Worm (Caenorhabditis elegans) whole organism, L4 larva: ENCODE results near the gene R11D1.7.

Source experiments
- F37D6.2 ChIP-seq: sonication (generic microtip); optimal IDR thresholded peaks from 2 replicates; lab custom pipeline; 2016; ENCODE audit warnings: mild to moderate bottlenecking, missing genetic modification characterization, missing compliant biosample characterization
- F44E2.7 ChIP-seq: fragments of 200-800 bp; sonication (Bioruptor generic); IDR thresholded peaks from 2 replicates; pipeline ENCODE4 v2.1.2; 2022; ENCODE audit warnings: missing genetic modification characterization, missing compliant biosample characterization
- Y105C5A.15 ChIP-seq: fragments of 200-800 bp; sonication (Bioruptor generic); IDR thresholded peaks from 2 replicates; pipeline ENCODE4 v1.3.6; 2022; ENCODE audit warnings: missing genetic modification characterization, missing compliant biosample characterization
- Y75B8A.6 ChIP-seq: fragments of 200-800 bp; sonication (Bioruptor generic); IDR thresholded peaks from 2 replicates; pipeline ENCODE4 v1.3.6; 2022; ENCODE audit warnings: missing genetic modification reagents, missing genetic modification characterization, missing compliant biosample characterization
- ZK337.2 ChIP-seq: fragments of 200-800 bp; sonication (Bioruptor generic); IDR thresholded peaks from 2 replicates; pipeline ENCODE4 v1.3.6; 2022; ENCODE audit warnings: missing genetic modification reagents, missing genetic modification characterization, missing compliant biosample characterization
- aly-2 ChIP-seq: sonication (generic microtip); optimal IDR thresholded peaks from 2 replicates; lab custom pipeline; 2018; ENCODE audit warnings: missing biosample characterization, missing genetic modification characterization
- ama-1 ChIP-seq: fragments of 150-350 bp; optimal IDR thresholded peaks from 2 replicates; lab custom pipeline; 2014; ENCODE audit warnings: inconsistent platforms, mixed read lengths
- ceh-82 ChIP-seq: sonication (generic microtip); optimal IDR thresholded peaks from 2 replicates; lab custom pipeline; 2017; ENCODE audit warnings: missing biosample characterization, missing genetic modification characterization
- ctbp-1 ChIP-seq: fragments of 200-800 bp; sonication (Bioruptor generic); IDR thresholded peaks from 2 replicates; pipeline ENCODE4 v1.3.6; 2022; ENCODE audit warnings: missing genetic modification reagents, missing genetic modification characterization, missing compliant biosample characterization
- daf-16 ChIP-seq, 3 experiments: sonication (generic microtip); optimal IDR thresholded peaks; 2 replicates each; lab custom pipeline; 2016 to 2017; ENCODE audit warnings: missing genetic modification characterization in 3 of 3, missing genetic modification reagents in 3 of 3, mild to moderate bottlenecking in 2 of 3, missing compliant biosample characterization in 2 of 3, missing biosample characterization in 1 of 3, moderate library complexity in 1 of 3
- daf-19 ChIP-seq: fragments of 200-800 bp; sonication (Bioruptor generic); conservative IDR thresholded peaks from 2 replicates; pipeline ENCODE4 v1.3.6; 2022; ENCODE audit warnings: missing genetic modification characterization, missing compliant biosample characterization
- dmd-6 ChIP-seq: fragments of 200-800 bp; sonication (Bioruptor generic); IDR thresholded peaks from 2 replicates; pipeline ENCODE4 v1.3.6; 2022; ENCODE audit warnings: missing genetic modification reagents, missing genetic modification characterization, missing compliant biosample characterization
- dmd-8 ChIP-seq: fragments of 200-800 bp; sonication (Bioruptor generic); IDR thresholded peaks from 2 replicates; pipeline ENCODE4 v1.3.6; 2022; ENCODE audit warnings: missing genetic modification characterization, missing compliant biosample characterization
- dmd-9 ChIP-seq: fragments of 200-800 bp; sonication (Bioruptor generic); IDR thresholded peaks from 2 replicates; pipeline ENCODE4 v1.3.6; 2022; ENCODE audit warnings: missing genetic modification reagents, missing genetic modification characterization, missing compliant biosample characterization
- duxl-1 ChIP-seq: sonication (generic microtip); optimal IDR thresholded peaks from 2 replicates; lab custom pipeline; 2016; ENCODE audit warnings: mild to moderate bottlenecking, missing genetic modification characterization, moderate library complexity, missing compliant biosample characterization; ENCODE audit not compliant: poor library complexity
- dve-1 ChIP-seq: sonication (generic microtip); optimal IDR thresholded peaks from 2 replicates; lab custom pipeline; 2017; ENCODE audit warnings: antibody characterized with exemption, mild to moderate bottlenecking, missing genetic modification characterization, missing compliant biosample characterization; ENCODE audit not compliant: insufficient read depth
- fos-1 ChIP-seq: fragments of 150-350 bp; optimal IDR thresholded peaks from 2 replicates; lab custom pipeline; 2014; ENCODE audit warnings: missing biosample characterization, missing genetic modification characterization
- gei-8 ChIP-seq: fragments of 200-800 bp; sonication (Bioruptor generic); optimal IDR thresholded peaks from 2 replicates; lab custom pipeline; 2018; ENCODE audit warnings: mild to moderate bottlenecking, missing genetic modification characterization, missing compliant biosample characterization
- hlh-11 ChIP-seq: fragments of 200-800 bp; sonication (Bioruptor generic); optimal IDR thresholded peaks from 2 replicates; lab custom pipeline; 2018; ENCODE audit warnings: mild to moderate bottlenecking, missing genetic modification characterization, missing compliant biosample characterization
- lin-1 ChIP-seq: fragments of 200-800 bp; sonication (Bioruptor generic); IDR thresholded peaks from 2 replicates; pipeline ENCODE4 v1.3.6; 2022; ENCODE audit warnings: missing genetic modification reagents, missing genetic modification characterization, missing compliant biosample characterization
- lin-15B ChIP-seq: fragments of 150-350 bp; sonication (generic microtip); optimal IDR thresholded peaks from 3 replicates; lab custom pipeline; 2014; ENCODE audit warnings: missing biosample characterization, missing genetic modification characterization
- lin-39 ChIP-seq: fragments of 150-350 bp; optimal IDR thresholded peaks from 2 replicates; lab custom pipeline; 2014; ENCODE audit warnings: missing biosample characterization, missing genetic modification reagents, missing genetic modification characterization
- lsy-2 ChIP-seq, 2 experiments: fragments of 150-350 bp in 1 of 2; sonication (generic microtip) in 1 of 2; optimal IDR thresholded peaks; 2 replicates each; lab custom pipeline; 2014 to 2017; ENCODE audit warnings: missing biosample characterization in 2 of 2, missing genetic modification characterization in 2 of 2
- madf-9 ChIP-seq: fragments of 200-800 bp; sonication (Bioruptor generic); conservative IDR thresholded peaks from 2 replicates; pipeline ENCODE4 v1.3.6; 2022; ENCODE audit warnings: missing genetic modification reagents, missing genetic modification characterization, missing compliant biosample characterization
- mdt-29 ChIP-seq: fragments of 200-800 bp; sonication (Bioruptor generic); IDR thresholded peaks from 2 replicates; pipeline ENCODE4 v1.3.6; 2022; ENCODE audit warnings: missing genetic modification reagents, missing genetic modification characterization, missing compliant biosample characterization
- mep-1 ChIP-seq: fragments of 150-350 bp; sonication (generic microtip); optimal IDR thresholded peaks from 3 replicates; lab custom pipeline; 2014; ENCODE audit warnings: missing biosample characterization, missing genetic modification characterization
- mxl-3 ChIP-seq: fragments of 200-800 bp; sonication (Bioruptor generic); optimal IDR thresholded peaks from 2 replicates; lab custom pipeline; 2018; ENCODE audit warnings: mild to moderate bottlenecking, missing genetic modification characterization, missing compliant biosample characterization
- nhr-10 ChIP-seq: fragments of 150-350 bp; optimal IDR thresholded peaks from 2 replicates; lab custom pipeline; 2014; ENCODE audit warnings: missing biosample characterization, missing genetic modification characterization
- nhr-28 ChIP-seq: fragments of 150-350 bp; optimal IDR thresholded peaks from 2 replicates; lab custom pipeline; 2014; ENCODE audit warnings: missing biosample characterization, missing genetic modification characterization
- nhr-48 ChIP-seq: sonication (generic microtip); optimal IDR thresholded peaks from 2 replicates; lab custom pipeline; 2016; ENCODE audit warnings: mild to moderate bottlenecking, missing genetic modification characterization, missing compliant biosample characterization
- nhr-6 ChIP-seq: fragments of 150-350 bp; optimal IDR thresholded peaks from 2 replicates; lab custom pipeline; 2014; ENCODE audit warnings: missing biosample characterization, missing genetic modification characterization
- pqm-1 ChIP-seq: sonication (generic microtip); optimal IDR thresholded peaks from 2 replicates; lab custom pipeline; 2017; ENCODE audit warnings: missing biosample characterization, missing genetic modification characterization
- saeg-2 ChIP-seq: fragments of 200-800 bp; sonication (Bioruptor generic); IDR thresholded peaks from 2 replicates; pipeline ENCODE4 v1.3.6; 2022; ENCODE audit warnings: missing genetic modification reagents, missing genetic modification characterization, missing compliant biosample characterization
- set-16 ChIP-seq: fragments of 200-800 bp; sonication (Bioruptor generic); IDR thresholded peaks from 2 replicates; pipeline ENCODE4 v1.3.6; 2022; ENCODE audit warnings: missing genetic modification reagents, missing genetic modification characterization, missing compliant biosample characterization
- unc-62 ChIP-seq, 3 experiments: fragments of 150-350 bp in 1 of 3; sonication (generic microtip); optimal IDR thresholded peaks in 2 of 3; peaks in 1 of 3; 1 replicate in 1 of 3; 2 replicates in 2 of 3; lab custom pipeline; 2014 to 2017; ENCODE audit warnings: missing biosample characterization in 3 of 3, missing genetic modification characterization in 3 of 3, missing genetic modification reagents in 3 of 3, missing genotype in 1 of 3
- vab-7 ChIP-seq: fragments of 200-800 bp; sonication (Bioruptor generic); IDR thresholded peaks from 2 replicates; pipeline ENCODE4 v1.3.6; 2022; ENCODE audit warnings: missing genetic modification reagents, missing genetic modification characterization, missing compliant biosample characterization
- zip-11 ChIP-seq: fragments of 200-800 bp; sonication (Bioruptor generic); IDR thresholded peaks from 2 replicates; pipeline ENCODE4 v1.3.6; 2022; ENCODE audit warnings: missing genetic modification characterization, missing compliant biosample characterization
- ztf-7 ChIP-seq: fragments of 150-350 bp; optimal IDR thresholded peaks from 2 replicates; lab custom pipeline; 2014; ENCODE audit warnings: missing biosample characterization, missing genetic modification characterization

Gene R11D1.7

ce11 chrV:12733465-12734248, 13.8 kb downstream of the R11D1.7 start, which contains the start of the genes dhs-21 and xbx-9 (continued):
- TF ChIP-seq lin-1 (GFP tag; lab: Robert Waterston, UW): 0 out of 2 replicates have a peak, but pooled peaks have one; percentile 17
- no peak for TF ChIP-seq Y75B8A.6 (GFP tag; lab: Robert Waterston, UW)
- no peak for TF ChIP-seq gei-8 (GFP tag; lab: Kevin White, UChicago)
- TF ChIP-seq set-16 (GFP tag; lab: Robert Waterston, UW): no peak
- no peak for TF ChIP-seq dmd-8 (GFP tag; lab: Robert Waterston, UW)
- no peak for TF ChIP-seq saeg-2 (GFP tag; lab: Robert Waterston, UW)
- no peak for TF ChIP-seq duxl-1 (tag; lab: Kevin White, UChicago)
- TF ChIP-seq lsy-2 (tag; optimal IDR thresholded peaks at IDR 0.05; lab: Kevin White, UChicago): no peak
- no peak for TF ChIP-seq ctbp-1 (GFP tag; lab: Robert Waterston, UW)
- TF ChIP-seq ztf-7 (tag; lab: Kevin White, UChicago): peak; percentile 49
- no peak for TF ChIP-seq mdt-29
- TF ChIP-seq Y105C5A.15: no peak
- TF ChIP-seq nhr-10 (tag; lab: Kevin White, UChicago): peak; percentile 30
- no peak for TF ChIP-seq lin-39 (tag; lab: Kevin White, UChicago)
- no peak for TF ChIP-seq lin-15B
- TF ChIP-seq daf-16 (GFP tag; optimal IDR thresholded peaks at IDR 0.05; lab: Kevin White, UChicago): no peak
- peak; percentile 64 for TF ChIP-seq daf-16 (tag; optimal IDR thresholded peaks at IDR 0.05; lab: Kevin White, UChicago)
- TF ChIP-seq pqm-1 (tag; lab: Kevin White, UChicago): peak; percentile 65
- TF ChIP-seq dmd-9 (GFP tag; lab: Robert Waterston, UW): no peak
- no peak for TF ChIP-seq vab-7 (GFP tag; lab: Robert Waterston, UW)
- TF ChIP-seq aly-2: no peak
- TF ChIP-seq F37D6.2 (tag; lab: Kevin White, UChicago): no peak
- peak; percentile 53 for TF ChIP-seq dmd-6 (GFP tag; lab: Robert Waterston, UW)
- peak; percentile 35 for TF ChIP-seq mxl-3 (GFP tag; lab: Kevin White, UChicago)
- TF ChIP-seq ceh-82 (tag; lab: Kevin White, UChicago): no peak
- peak in 1 of 2 experiments; percentile 95 for TF ChIP-seq unc-62 (GFP tag; optimal IDR thresholded peaks at IDR 0.05 in 1 of 2; lab: Kevin White, UChicago)
- TF ChIP-seq unc-62 (tag; optimal IDR thresholded peaks at IDR 0.05; lab: Kevin White, UChicago): no peak
- no peak for TF ChIP-seq nhr-48 (tag; lab: Kevin White, UChicago)
- TF ChIP-seq fos-1 (tag; lab: Kevin White, UChicago): no peak

- TF ChIP-seq daf-19 (GFP tag; lab: Robert Waterston, UW) (0 out of 2 replicates have a peak, but pooled peaks have one; percentile 59), Y75B8A.6 (GFP tag; lab: Robert Waterston, UW) (no peak), hlh-11 (tag; lab: Kevin White, UChicago) (peak; percentile 8), set-16 (GFP tag; lab: Robert Waterston, UW) (peak; percentile 58; the same call in 1 of the 2 replicates)
These were observed 16.4 kb downstream of the R11D1.7 start, which contains the start of gene cky-1 for ce11 chrV:12736166-12736753. TSS of gene cky-1 (plus strand) at chrV:12736703.

- TF ChIP-seq madf-9 (GFP tag; lab: Robert Waterston, UW): no peak
- TF ChIP-seq zip-11 (GFP tag; lab: Robert Waterston, UW): no peak
- TF ChIP-seq F44E2.7: no peak
- TF ChIP-seq dve-1 (tag; lab: Kevin White, UChicago): peak; percentile 64
- no peak for TF ChIP-seq ama-1 (lab: Kevin White, UChicago)
- TF ChIP-seq daf-16 (GFP tag; optimal IDR thresholded peaks at IDR 0.05; lab: Kevin White, UChicago): no peak
- peak; percentile 63 for TF ChIP-seq daf-16 (tag; optimal IDR thresholded peaks at IDR 0.05; lab: Kevin White, UChicago)
- peak; percentile 51 for TF ChIP-seq hlh-11 (tag; lab: Kevin White, UChicago)
- TF ChIP-seq ztf-7 (tag; lab: Kevin White, UChicago): peak; percentile 96
- TF ChIP-seq ZK337.2 (GFP tag; lab: Robert Waterston, UW): no peak
- TF ChIP-seq mep-1: peak; percentile 10
- TF ChIP-seq nhr-28 (tag; lab: Kevin White, UChicago): peak; percentile 69
- peak; percentile 39; the same call in 1 of the 2 replicates for TF ChIP-seq dmd-6 (GFP tag; lab: Robert Waterston, UW)
- TF ChIP-seq nhr-6 (tag; lab: Kevin White, UChicago): peak; percentile 40
- peak; percentile 81 for TF ChIP-seq pqm-1 (tag; lab: Kevin White, UChicago)
- peak in 1 of 2 experiments; percentile 10 for TF ChIP-seq lsy-2 (tag; optimal IDR thresholded peaks at IDR 0.05; lab: Kevin White, UChicago)
These were observed 21.9 kb downstream of the R11D1.7 start, which contains the start of gene hrg-7 for ce11 chrV:12741684-12742083. TSS of gene hrg-7 (plus strand) at chrV:12742041.
